Worm (Caenorhabditis elegans) whole organism, L1 larva: ENCODE results near the gene C50B6.3.

ENCODE experiments used
- alr-1 ChIP-seq: fragments of 200-800 bp; sonication (Bioruptor generic); optimal IDR thresholded peaks from 2 replicates; lab custom pipeline; 2018; ENCODE audit warnings: borderline replicate concordance, mild to moderate bottlenecking, missing genetic modification characterization, missing compliant biosample characterization
- ceh-82 ChIP-seq, 3 experiments: fragments of 150-350 bp in 1 of 3; sonication (generic microtip) in 2 of 3; optimal IDR thresholded peaks; 2 replicates each; lab custom pipeline; 2014 to 2017; ENCODE audit warnings: missing biosample characterization in 3 of 3, missing genetic modification characterization in 3 of 3
- elt-2 ChIP-seq: sonication (generic microtip); optimal IDR thresholded peaks from 2 replicates; lab custom pipeline; 2016; ENCODE audit warnings: missing genetic modification characterization, mild to moderate bottlenecking, inconsistent platforms, missing compliant biosample characterization, missing genetic modification reagents
- jun-1 ChIP-seq: fragments of 150-350 bp; optimal IDR thresholded peaks from 2 replicates; lab custom pipeline; 2014; ENCODE audit warnings: missing biosample characterization, missing genetic modification reagents, missing genetic modification characterization
- mab-9 ChIP-seq: fragments of 200-800 bp; sonication (Bioruptor generic); IDR thresholded peaks from 2 replicates; pipeline ENCODE4 v1.3.6; 2022; ENCODE audit warnings: missing genetic modification reagents, missing genetic modification characterization, missing compliant biosample characterization
- mdl-1 ChIP-seq, 2 experiments: fragments of 150-350 bp; optimal IDR thresholded peaks; 2 replicates each; lab custom pipeline; 2014 to 2017; ENCODE audit warnings: missing biosample characterization in 2 of 2, missing genetic modification characterization in 2 of 2, inconsistent platforms in 1 of 2
- nhr-12 ChIP-seq: sonication (generic microtip); optimal IDR thresholded peaks from 2 replicates; lab custom pipeline; 2017; ENCODE audit warnings: missing biosample characterization, missing genetic modification characterization
- nhr-76 ChIP-seq: sonication (generic microtip); optimal IDR thresholded peaks from 2 replicates; lab custom pipeline; 2017; ENCODE audit warnings: missing biosample characterization, missing genetic modification characterization
- nhr-90 ChIP-seq: sonication (generic microtip); optimal IDR thresholded peaks from 2 replicates; lab custom pipeline; 2016; ENCODE audit warnings: mild to moderate bottlenecking, missing genetic modification characterization, missing compliant biosample characterization; ENCODE audit not compliant: poor library complexity
- snpc-4 ChIP-seq: fragments of 150-350 bp; optimal IDR thresholded peaks from 2 replicates; lab custom pipeline; 2014; ENCODE audit warnings: missing biosample characterization, missing genetic modification characterization
- unc-130 ChIP-seq: fragments of 150-350 bp; optimal IDR thresholded peaks from 2 replicates; lab custom pipeline; 2017; ENCODE audit warnings: missing biosample characterization, missing genetic modification characterization, inconsistent platforms
- ztf-11 ChIP-seq, 2 experiments: sonication (generic microtip); optimal IDR thresholded peaks; 2 replicates each; lab custom pipeline; 2016 to 2017; ENCODE audit warnings: missing genetic modification characterization in 2 of 2, missing biosample characterization in 1 of 2, missing compliant biosample characterization in 1 of 2

DNA sequence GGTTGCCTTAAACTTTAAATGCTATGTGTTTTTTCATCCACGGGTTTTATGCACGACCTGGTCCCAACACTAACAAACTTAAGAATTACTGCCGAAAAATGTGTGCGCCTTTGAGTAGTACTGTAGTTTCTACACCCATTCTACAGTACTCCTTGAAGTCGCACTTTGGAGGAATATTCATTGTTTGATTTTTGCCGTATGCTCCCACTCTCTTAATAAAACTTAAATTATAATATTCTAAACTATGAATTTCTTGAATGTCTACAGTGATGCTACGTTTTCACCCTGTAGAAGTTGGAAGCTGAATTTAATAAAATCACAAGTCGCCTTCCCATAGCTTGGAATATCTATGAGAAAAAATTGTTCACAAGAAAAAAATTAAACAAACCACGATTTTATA is 3.6 kb upstream of the C50B6.3 start:
- TF ChIP-seq nhr-12 (tag; lab: Kevin White, UChicago) (no peak), unc-130 (no peak), mdl-1 (tag; optimal IDR thresholded peaks at IDR 0.05; lab: Kevin White, UChicago) (no peak), mab-9 (GFP tag; lab: Robert Waterston, UW) (no peak), elt-2 (tag; lab: Kevin White, UChicago) (no peak), nhr-90 (tag; lab: Kevin White, UChicago) (no peak), jun-1 (no peak), snpc-4 (tag; lab: Kevin White, UChicago) (no peak), alr-1 (no peak), ztf-11 (tag; optimal IDR thresholded peaks at IDR 0.05; lab: Kevin White, UChicago) (no peak), ceh-82 (tag; optimal IDR thresholded peaks at IDR 0.05; lab: Kevin White, UChicago) (no peak), nhr-76 (no peak)
